Worm (Caenorhabditis elegans): Measurements from ENCODE around the gene nhr-260.

ce11 chrV:1481742-1482141 is 29.7 kb downstream of the nhr-260 start, which contains the start of gene C38C3.4:
- no peak for TF ChIP-seq pat-9 (tag; optimal IDR thresholded peaks at IDR 0.05)
- no peak for TF ChIP-seq ama-1 (optimal IDR thresholded peaks at IDR 0.05)

Data from whole organism, late embryonic.